Worm (Caenorhabditis elegans) whole organism, midembryonic: ENCODE results near the gene glb-27.

ENCODE experiments used
- flt-1 ChIP-seq: fragments of 200-800 bp; sonication (Bioruptor generic); IDR thresholded peaks from 2 replicates; pipeline ENCODE4 v1.3.6; 2022; ENCODE audit warnings: missing genetic modification characterization, missing compliant biosample characterization
- klf-2 ChIP-seq: fragments of 200-800 bp; sonication (Bioruptor generic); conservative IDR thresholded peaks from 2 replicates; pipeline ENCODE4 v1.3.6; 2022; ENCODE audit warnings: missing genetic modification reagents, missing genetic modification characterization, missing compliant biosample characterization
- med-1 ChIP-seq: sonication (generic microtip); optimal IDR thresholded peaks from 2 replicates; lab custom pipeline; 2017; ENCODE audit warnings: missing genetic modification characterization, mild to moderate bottlenecking, missing compliant biosample characterization, antibody characterized with exemption, missing genetic modification reagents; ENCODE audit not compliant: insufficient read depth
- ref-1 ChIP-seq: fragments of 200-800 bp; sonication (Bioruptor generic); conservative IDR thresholded peaks from 2 replicates; pipeline ENCODE4 v1.3.6; 2022; ENCODE audit warnings: missing genetic modification reagents, missing genetic modification characterization, missing compliant biosample characterization
- tab-1 ChIP-seq: fragments of 200-800 bp; sonication (Bioruptor generic); IDR thresholded peaks from 2 replicates; pipeline ENCODE4 v1.3.6; 2022; ENCODE audit warnings: missing genetic modification characterization, missing compliant biosample characterization
- ztf-23 ChIP-seq: fragments of 200-800 bp; sonication (Bioruptor generic); IDR thresholded peaks from 2 replicates; pipeline ENCODE4 v1.3.6; 2022; ENCODE audit warnings: missing genetic modification reagents, missing genetic modification characterization, missing compliant biosample characterization

DNA sequence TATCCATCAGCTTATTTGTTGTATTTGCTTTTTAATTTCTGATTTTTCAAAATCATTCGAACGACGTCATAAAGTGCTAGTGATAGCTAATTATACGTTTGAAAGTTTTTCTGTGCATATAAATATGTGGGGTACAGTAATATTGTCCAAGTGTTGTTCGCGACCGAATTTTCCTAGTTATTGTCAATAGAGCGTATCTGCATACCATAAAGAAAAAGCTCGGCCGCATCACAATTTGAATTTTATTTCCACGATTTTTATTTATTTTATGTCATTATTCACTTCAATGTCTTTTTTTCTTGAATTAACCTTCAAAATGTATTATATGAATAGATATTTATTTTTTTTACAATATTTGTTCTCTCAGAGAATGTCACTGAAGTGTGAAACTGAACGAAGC, 39.3 kb downstream of the glb-27 start, which contains the start of gene rnh-2:
- peak; percentile 68 for TF ChIP-seq ztf-23 (GFP tag; lab: Robert Waterston, UW)
- TF ChIP-seq med-1 (GFP tag; lab: Kevin White, UChicago) = no peak
- no peak for TF ChIP-seq ref-1 (GFP tag; lab: Robert Waterston, UW)
- TF ChIP-seq flt-1 (GFP tag; lab: Robert Waterston, UW) = 0 out of 2 replicates have a peak, but pooled peaks have one; percentile 54
- TF ChIP-seq klf-2 (GFP tag; lab: Robert Waterston, UW) = no peak
- no peak for TF ChIP-seq tab-1 (GFP tag; lab: Robert Waterston, UW)
